Fruit fly (Drosophila melanogaster) whole organism, embryonic: Measurements from ENCODE around the gene IFT54.

Experiments
- Abd-B ChIP-seq: fragments of 200-800 bp; sonication (Bioruptor generic); optimal IDR thresholded peaks from 2 replicates; lab custom pipeline; 2018; ENCODE audit warnings: missing biosample characterization, mild to moderate bottlenecking, missing genetic modification characterization, moderate library complexity
- Adf1 ChIP-seq: fragments of 200-800 bp; sonication (Bioruptor generic); IDR thresholded peaks from 2 replicates; pipeline ENCODE4 v1.3.6; 2022; ENCODE audit warnings: missing biosample characterization, missing genetic modification characterization
- CG10979 ChIP-seq: fragments of 200-800 bp; sonication (Bioruptor generic); optimal IDR thresholded peaks from 2 replicates; lab custom pipeline; 2018; ENCODE audit warnings: missing biosample characterization, mild to moderate bottlenecking, missing genetic modification characterization, moderate library complexity
- CG11247 ChIP-seq: fragments of 200-800 bp; sonication (Bioruptor generic); IDR thresholded peaks from 2 replicates; pipeline ENCODE4 v1.3.6; 2022; ENCODE audit warnings: missing biosample characterization, missing genetic modification characterization
- CG11695 ChIP-seq: fragments of 200-800 bp; sonication (Bioruptor generic); IDR thresholded peaks from 3 replicates; pipeline ENCODE4 v1.3.6; 2022; ENCODE audit warnings: missing biosample characterization, missing genetic modification characterization
- CG12071 ChIP-seq: fragments of 200-800 bp; sonication (Bioruptor generic); optimal IDR thresholded peaks from 3 replicates; lab custom pipeline; 2018; ENCODE audit warnings: missing biosample characterization, mild to moderate bottlenecking, missing genetic modification characterization
- CG12659 ChIP-seq: fragments of 200-800 bp; sonication (Bioruptor generic); optimal IDR thresholded peaks from 3 replicates; lab custom pipeline; 2017; ENCODE audit warnings: mild to moderate bottlenecking, missing biosample characterization, missing genetic modification reagents, missing genetic modification characterization
- CG13296 ChIP-seq: fragments of 200-800 bp; sonication (Bioruptor generic); optimal IDR thresholded peaks from 3 replicates; lab custom pipeline; 2018; ENCODE audit warnings: missing biosample characterization, mild to moderate bottlenecking, missing genetic modification characterization
- CG13624 ChIP-seq: fragments of 200-800 bp; sonication (Bioruptor generic); optimal IDR thresholded peaks from 2 replicates; lab custom pipeline; 2016; ENCODE audit warnings: missing biosample characterization, missing genetic modification characterization
- CG15269 ChIP-seq: fragments of 200-800 bp; sonication (Bioruptor generic); optimal IDR thresholded peaks from 2 replicates; lab custom pipeline; 2018; ENCODE audit warnings: missing biosample characterization, mild to moderate bottlenecking, missing genetic modification characterization, moderate library complexity
- CG1832 ChIP-seq: fragments of 200-800 bp; sonication (Bioruptor generic); optimal IDR thresholded peaks from 2 replicates; lab custom pipeline; 2017; ENCODE audit warnings: missing biosample characterization, mild to moderate bottlenecking, missing genetic modification characterization, inconsistent platforms
- CG2120 ChIP-seq: fragments of 200-800 bp; sonication (Bioruptor generic); optimal IDR thresholded peaks from 3 replicates; lab custom pipeline; 2016; ENCODE audit warnings: missing biosample characterization, missing genetic modification characterization
- CG30020 ChIP-seq: fragments of 200-800 bp; optimal IDR thresholded peaks from 2 replicates; lab custom pipeline; 2019; ENCODE audit warnings: missing biosample characterization, mild to moderate bottlenecking, missing genetic modification characterization, moderate library complexity
- CG30403 ChIP-seq: fragments of 200-800 bp; sonication (Bioruptor generic); optimal IDR thresholded peaks from 3 replicates; lab custom pipeline; 2016; ENCODE audit warnings: missing biosample characterization, missing genetic modification characterization
- CG31388 ChIP-seq: fragments of 200-800 bp; sonication (Bioruptor generic); optimal IDR thresholded peaks from 2 replicates; lab custom pipeline; 2016; ENCODE audit warnings: missing biosample characterization, missing genetic modification characterization
- CG3847 ChIP-seq: fragments of 200-800 bp; sonication (Bioruptor generic); IDR thresholded peaks from 2 replicates; pipeline ENCODE4 v1.3.6; 2022; ENCODE audit warnings: missing biosample characterization, missing genetic modification characterization
- CG4854 ChIP-seq: fragments of 200-800 bp; sonication (Bioruptor generic); optimal IDR thresholded peaks from 2 replicates; lab custom pipeline; 2016; ENCODE audit warnings: missing biosample characterization, missing genetic modification characterization, inconsistent platforms
- CG6254 ChIP-seq: fragments of 200-800 bp; sonication (Bioruptor generic); optimal IDR thresholded peaks from 3 replicates; lab custom pipeline; 2017; ENCODE audit warnings: mild to moderate bottlenecking, missing biosample characterization, missing genetic modification reagents, missing genetic modification characterization
- CG6654 ChIP-seq: fragments of 200-800 bp; sonication (Bioruptor generic); optimal IDR thresholded peaks from 2 replicates; lab custom pipeline; 2017; ENCODE audit warnings: missing biosample characterization, mild to moderate bottlenecking, missing genetic modification characterization
- CG8089 ChIP-seq: fragments of 200-800 bp; sonication (Bioruptor generic); optimal IDR thresholded peaks from 3 replicates; lab custom pipeline; 2016; ENCODE audit warnings: missing biosample characterization, missing genetic modification characterization
- CG8359 ChIP-seq: fragments of 200-800 bp; sonication (Bioruptor generic); optimal IDR thresholded peaks from 2 replicates; lab custom pipeline; 2017; ENCODE audit warnings: missing biosample characterization, mild to moderate bottlenecking, missing genetic modification characterization, borderline replicate concordance
- CG9609 ChIP-seq: fragments of 200-800 bp; sonication (Bioruptor generic); optimal IDR thresholded peaks from 3 replicates; lab custom pipeline; 2016; ENCODE audit warnings: missing biosample characterization, missing genetic modification characterization
- Gsc ChIP-seq: fragments of 200-800 bp; sonication (Bioruptor generic); IDR thresholded peaks from 2 replicates; pipeline ENCODE4 v1.3.6; 2022; ENCODE audit warnings: missing biosample characterization, missing genetic modification characterization
- HLH4C ChIP-seq: fragments of 200-800 bp; sonication (Bioruptor generic); IDR thresholded peaks from 3 replicates; pipeline ENCODE4 v1.3.6; 2022; ENCODE audit warnings: missing biosample characterization, missing genetic modification characterization; ENCODE audit not compliant: partially characterized antibody
- Hey ChIP-seq: fragments of 200-800 bp; sonication (Bioruptor generic); optimal IDR thresholded peaks from 3 replicates; lab custom pipeline; 2018; ENCODE audit warnings: missing biosample characterization, mild to moderate bottlenecking, missing genetic modification characterization
- Mes4 ChIP-seq: fragments of 200-800 bp; sonication (Bioruptor generic); optimal IDR thresholded peaks from 2 replicates; lab custom pipeline; 2016; ENCODE audit warnings: missing biosample characterization, missing genetic modification characterization
- NK7.1 ChIP-seq: fragments of 200-800 bp; sonication (Bioruptor generic); optimal IDR thresholded peaks from 3 replicates; lab custom pipeline; 2016; ENCODE audit warnings: missing biosample characterization, missing genetic modification characterization
- Side ChIP-seq: fragments of 200-800 bp; sonication (Bioruptor generic); optimal IDR thresholded peaks from 2 replicates; lab custom pipeline; 2016; ENCODE audit warnings: missing biosample characterization, missing genetic modification characterization
- Ssrp ChIP-seq: fragments of 200-800 bp; sonication (Bioruptor generic); optimal IDR thresholded peaks from 2 replicates; lab custom pipeline; 2018; ENCODE audit warnings: missing biosample characterization, mild to moderate bottlenecking, missing genetic modification characterization, moderate library complexity
- YL-1 ChIP-seq: fragments of 200-800 bp; sonication (Bioruptor generic); optimal IDR thresholded peaks from 3 replicates; lab custom pipeline; 2017; ENCODE audit warnings: missing biosample characterization, mild to moderate bottlenecking, missing genetic modification characterization
- aop ChIP-seq: fragments of 200-800 bp; sonication (Bioruptor generic); IDR thresholded peaks from 2 replicates; pipeline ENCODE4 v1.3.6; 2022; ENCODE audit warnings: missing biosample characterization, missing genetic modification characterization
- croc ChIP-seq: fragments of 200-800 bp; sonication (Bioruptor generic); conservative IDR thresholded peaks from 3 replicates; pipeline ENCODE4 v1.3.6; 2022; ENCODE audit warnings: missing biosample characterization, missing genetic modification characterization
- fd96Cb ChIP-seq: fragments of 200-800 bp; sonication (Bioruptor generic); optimal IDR thresholded peaks from 2 replicates; lab custom pipeline; 2018; ENCODE audit warnings: missing biosample characterization, mild to moderate bottlenecking, missing genetic modification characterization, moderate library complexity
- fru ChIP-seq: fragments of >200 bp; optimal IDR thresholded peaks from 2 replicates; lab custom pipeline; 2017
- h ChIP-seq: fragments of >200 bp; optimal IDR thresholded peaks from 2 replicates; lab custom pipeline; 2017
- hbn ChIP-seq: fragments of 200-800 bp; sonication (Bioruptor generic); IDR thresholded peaks from 2 replicates; pipeline ENCODE4 v1.3.6; 2022; ENCODE audit warnings: missing biosample characterization, missing genetic modification characterization; ENCODE audit not compliant: partially characterized antibody
- lmd ChIP-seq: fragments of 200-800 bp; sonication (Bioruptor generic); IDR thresholded peaks from 2 replicates; pipeline ENCODE4 v1.3.6; 2022; ENCODE audit warnings: missing biosample characterization, missing genetic modification characterization
- nmo ChIP-seq: fragments of 200-800 bp; sonication (Bioruptor generic); optimal IDR thresholded peaks from 2 replicates; lab custom pipeline; 2018; ENCODE audit warnings: missing biosample characterization, mild to moderate bottlenecking, missing genetic modification characterization, moderate library complexity
- odd ChIP-seq: fragments of 200-800 bp; sonication (Bioruptor generic); optimal IDR thresholded peaks from 2 replicates; lab custom pipeline; 2017; ENCODE audit warnings: missing biosample characterization, mild to moderate bottlenecking, missing genetic modification characterization
- pan ChIP-seq, 4 experiments: fragments of >200 bp in 3 of 4; fragments of 200-800 bp in 1 of 4; sonication (Bioruptor generic) in 1 of 4; optimal IDR thresholded peaks in 3 of 4; IDR thresholded peaks in 1 of 4; 2 replicates each; pipeline versions ENCODE4 v1.3.6 to Lab custom; 2017 to 2022; ENCODE audit warnings: missing biosample characterization in 2 of 4, missing genetic modification characterization in 2 of 4, mixed read lengths in 1 of 4
- phol ChIP-seq: fragments of 200-800 bp; sonication (Bioruptor generic); optimal IDR thresholded peaks from 3 replicates; lab custom pipeline; 2018; ENCODE audit warnings: missing biosample characterization, mild to moderate bottlenecking, missing genetic modification characterization, moderate library complexity
- pita ChIP-seq: fragments of 200-800 bp; sonication (Bioruptor generic); optimal IDR thresholded peaks from 2 replicates; lab custom pipeline; 2017; ENCODE audit warnings: missing biosample characterization, mild to moderate bottlenecking, missing genetic modification characterization
- pros ChIP-seq: fragments of 200-800 bp; sonication (Bioruptor generic); optimal IDR thresholded peaks from 3 replicates; lab custom pipeline; 2019; ENCODE audit warnings: missing biosample characterization, mild to moderate bottlenecking, missing genetic modification characterization, moderate library complexity
- pum ChIP-seq: fragments of 200-800 bp; sonication (Bioruptor generic); optimal IDR thresholded peaks from 2 replicates; lab custom pipeline; 2016; ENCODE audit warnings: missing biosample characterization, missing genetic modification characterization
- sr ChIP-seq: fragments of 200-800 bp; sonication (Bioruptor generic); IDR thresholded peaks from 3 replicates; pipeline ENCODE4 v1.3.6; 2022; ENCODE audit warnings: missing biosample characterization, missing genetic modification characterization
- tll ChIP-seq, 2 experiments: fragments of 200-800 bp in 1 of 2; fragments of >200 bp in 1 of 2; sonication (Bioruptor generic) in 1 of 2; optimal IDR thresholded peaks; 2 replicates each; lab custom pipeline; 2017 to 2019; ENCODE audit warnings: missing biosample characterization in 2 of 2, missing genetic modification characterization in 2 of 2, mild to moderate bottlenecking in 1 of 2, moderate library complexity in 1 of 2
- trh ChIP-seq: fragments of 200-800 bp; sonication (Bioruptor generic); optimal IDR thresholded peaks from 2 replicates; lab custom pipeline; 2016; ENCODE audit warnings: missing biosample characterization, missing genetic modification characterization
- twi ChIP-seq: fragments of 200-800 bp; optimal IDR thresholded peaks from 2 replicates; lab custom pipeline; 2019; ENCODE audit warnings: missing biosample characterization, mild to moderate bottlenecking, missing genetic modification characterization, moderate library complexity
- vnd ChIP-seq: fragments of 200-800 bp; sonication (Bioruptor generic); IDR thresholded peaks from 3 replicates; pipeline ENCODE4 v1.3.6; 2022; ENCODE audit warnings: missing biosample characterization, missing genetic modification characterization; ENCODE audit not compliant: partially characterized antibody

IFT54 gene

DNA sequence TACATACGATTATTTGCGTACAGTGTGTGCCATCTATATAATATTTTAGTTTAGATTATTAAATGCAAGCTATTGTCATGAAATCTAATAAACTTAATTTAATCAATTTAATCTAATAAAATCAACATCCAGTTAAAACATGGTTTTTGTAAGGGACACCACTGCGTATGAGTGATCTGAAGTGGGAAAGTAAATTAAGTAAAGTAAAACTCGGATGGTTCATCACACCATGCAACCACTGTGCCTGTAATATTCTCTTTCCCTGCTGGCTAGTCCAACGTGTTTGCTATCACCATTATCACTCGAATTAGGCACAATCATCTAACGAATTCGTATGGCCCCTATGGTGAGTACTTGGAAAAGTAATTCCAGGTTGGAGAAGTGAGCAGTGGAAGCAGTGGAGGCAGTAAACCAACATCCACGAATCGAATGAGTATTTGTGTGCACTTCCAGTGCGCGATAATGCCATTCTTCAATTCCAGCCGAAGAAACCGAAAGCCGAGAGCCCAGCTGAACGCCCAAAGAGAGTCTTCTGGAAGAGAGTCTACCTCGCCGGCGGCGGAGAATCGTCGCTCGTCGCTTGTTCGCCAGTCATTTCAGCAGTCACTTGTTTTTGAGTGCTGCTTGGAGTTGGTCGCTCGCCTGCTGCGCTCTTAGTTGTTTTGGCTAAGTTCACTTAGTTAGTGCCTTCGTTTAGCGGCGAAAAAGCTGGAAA lies 13.4 kb upstream of the IFT54 start, which contains the start of gene red (continued):
- TF ChIP-seq hbn (GFP tag; lab: Robert Waterston, UW) (no peak), CG30020 (tag; lab: Kevin White, UChicago) (no peak), CG11695 (peak; percentile 83), Gsc (no peak), Adf1 (GFP tag; lab: Robert Waterston, UW) (peak; percentile 40; the same call in 1 of the 2 replicates), lmd (GFP tag; lab: Robert Waterston, UW) (peak; percentile 76), Abd-B (GFP tag; lab: Kevin White, UChicago) (peak; percentile 54), CG12071 (GFP tag; lab: Kevin White, UChicago) (peak; percentile 65), CG3847 (GFP tag; lab: Robert Waterston, UW) (peak; percentile 62), CG9609 (GFP tag; lab: Kevin White, UChicago) (peak; percentile 50), CG13296 (GFP tag; lab: Kevin White, UChicago) (peak; percentile 65), CG8089 (GFP tag; lab: Kevin White, UChicago) (no peak), YL-1 (GFP tag; lab: Kevin White, UChicago) (peak; percentile 37), CG6654 (GFP tag; lab: Kevin White, UChicago) (no peak), vnd (no peak), croc (GFP tag; lab: Robert Waterston, UW) (no peak), fru (no peak), CG31388 (GFP tag; lab: Kevin White, UChicago) (peak; percentile 0), Ssrp (peak; percentile 62), h (no peak), CG10979 (tag; lab: Kevin White, UChicago) (peak; percentile 68), phol (peak; percentile 67), CG13624 (GFP tag; lab: Kevin White, UChicago) (peak; percentile 31), NK7.1 (peak; percentile 49), Hey (peak; percentile 9), aop (GFP tag; lab: Robert Waterston, UW) (no peak), CG30403 (GFP tag; lab: Kevin White, UChicago) (peak; percentile 69), CG8359 (GFP tag; lab: Kevin White, UChicago) (no peak), pita (GFP tag; lab: Kevin White, UChicago) (no peak), CG4854 (peak; percentile 34), trh (GFP tag; lab: Kevin White, UChicago) (no peak), CG2120 (GFP tag; lab: Kevin White, UChicago) (peak; percentile 89), pros (peak; percentile 43), twi (tag; lab: Kevin White, UChicago) (no peak), tll (GFP tag; optimal IDR thresholded peaks at IDR 0.05; lab: Kevin White, UChicago) (no peak), fd96Cb (peak; percentile 63), odd (GFP tag; lab: Kevin White, UChicago) (peak; percentile 79), CG12659 (GFP tag; lab: Kevin White, UChicago) (peak; percentile 77), pan (optimal IDR thresholded peaks at IDR 0.05; lab: Kevin White, UChicago) (no peak), pan (GFP tag; optimal IDR thresholded peaks at IDR 0.05 in 1 of 2, IDR thresholded peaks at IDR 0.05 in 1 of 2) (peak in 1 of 2 experiments; percentile 79), Mes4 (no peak), HLH4C (GFP tag; lab: Robert Waterston, UW) (0 out of 3 replicates have a peak, but pooled peaks have one; percentile 22), pum (GFP tag; lab: Kevin White, UChicago) (peak; percentile 48), CG15269 (tag; lab: Kevin White, UChicago) (peak; percentile 83), CG11247 (GFP tag; lab: Robert Waterston, UW) (0 out of 2 replicates have a peak, but pooled peaks have one; percentile 13), sr (GFP tag; lab: Robert Waterston, UW) (no peak), nmo (peak; percentile 70), CG6254 (GFP tag; lab: Kevin White, UChicago) (peak; percentile 45), CG1832 (GFP tag; lab: Kevin White, UChicago) (no peak), Side (GFP tag; lab: Kevin White, UChicago) (no peak)
